Worm (Caenorhabditis elegans): ENCODE data around the gene T22G5.1.
A peak's percentile ranks its signal among the peaks of the same experiment; 100 is the strongest.

Gene T22G5.1

ce11 chrV:13880163-13880562 is 3.5 kb downstream of the T22G5.1 start:
- peak; percentile 19 for TF ChIP-seq dpl-1 (GFP tag; optimal IDR thresholded peaks at IDR 0.05)
- no peak for TF ChIP-seq Y75B8A.6 (GFP tag; IDR thresholded peaks at IDR 0.05)
- peak; percentile 1 for TF ChIP-seq dve-1 (tag; optimal IDR thresholded peaks at IDR 0.05; ENCODE audit: insufficient read depth)
- TF ChIP-seq daf-16 (GFP tag; optimal IDR thresholded peaks at IDR 0.05): no peak
- TF ChIP-seq daf-16 (tag; optimal IDR thresholded peaks at IDR 0.05): peak; percentile 22
- TF ChIP-seq nhr-6 (tag; optimal IDR thresholded peaks at IDR 0.05): peak; percentile 20
- no peak for TF ChIP-seq aha-1 (tag)
- TF ChIP-seq unc-39 (tag; optimal IDR thresholded peaks at IDR 0.05): no peak
- no peak for TF ChIP-seq daf-8 (GFP tag; IDR thresholded peaks at IDR 0.05)
- peak; percentile 30 for TF ChIP-seq hlh-30 (tag; optimal IDR thresholded peaks at IDR 0.05; ENCODE audit: insufficient read depth)
- peak; percentile 2 for TF ChIP-seq nhr-28 (tag; optimal IDR thresholded peaks at IDR 0.05)

DNA sequence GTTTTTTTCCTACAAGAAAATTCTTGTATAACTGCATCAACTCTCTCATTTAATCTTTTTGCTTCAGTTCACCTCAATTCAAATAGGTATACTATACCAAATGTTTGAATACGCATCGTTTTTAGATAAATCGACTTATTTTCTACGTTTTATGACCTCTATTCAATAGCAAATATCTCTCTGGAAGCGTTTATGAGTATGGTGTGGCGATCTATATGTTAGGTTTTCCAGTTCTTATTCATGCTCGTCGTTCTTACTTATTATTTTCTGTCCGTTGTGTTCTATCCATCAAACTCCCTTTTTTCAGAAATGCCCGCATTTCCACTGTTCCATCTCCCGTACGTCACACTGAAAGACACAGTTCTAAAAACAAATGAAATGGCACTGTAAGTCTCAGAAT is 4.0 kb downstream of the T22G5.1 start, which contains the start of gene T22G5.3:
TSS of gene T22G5.3 (plus strand) at position 301 of the 400 bp plus-strand sequence.
- TF ChIP-seq nhr-28 (tag; optimal IDR thresholded peaks at IDR 0.05) (no peak), Y5F2A.4 (GFP tag; optimal IDR thresholded peaks at IDR 0.05) (no peak), F26F4.8 (GFP tag; conservative IDR thresholded peaks at IDR 0.05) (no peak), lin-1 (GFP tag; IDR thresholded peaks at IDR 0.05) (no peak), sdz-12 (GFP tag; optimal IDR thresholded peaks at IDR 0.05) (no peak), skn-1 (tag; optimal IDR thresholded peaks at IDR 0.05) (no peak), ces-1 (GFP tag; optimal IDR thresholded peaks at IDR 0.05) (no peak), ceh-62 (tag; optimal IDR thresholded peaks at IDR 0.05) (no peak), duxl-1 (tag; optimal IDR thresholded peaks at IDR 0.05; ENCODE audit: poor library complexity) (no peak), mxl-2 (GFP tag; conservative IDR thresholded peaks at IDR 0.05) (no peak), dve-1 (tag; optimal IDR thresholded peaks at IDR 0.05; ENCODE audit: insufficient read depth) (no peak), mdt-29 (GFP tag; IDR thresholded peaks at IDR 0.05) (no peak), zag-1 (tag; optimal IDR thresholded peaks at IDR 0.05) (no peak), lin-29 (GFP tag; IDR thresholded peaks at IDR 0.05) (no peak), T20F7.1 (GFP tag; optimal IDR thresholded peaks at IDR 0.05) (no peak), set-16 (GFP tag; IDR thresholded peaks at IDR 0.05) (no peak), mes-2 (tag; optimal IDR thresholded peaks at IDR 0.05; ENCODE audit: poor library complexity, severe bottlenecking) (no peak), rbr-2 (tag; optimal IDR thresholded peaks at IDR 0.05) (no peak), ztf-7 (tag; optimal IDR thresholded peaks at IDR 0.05) (no peak)

DNA sequence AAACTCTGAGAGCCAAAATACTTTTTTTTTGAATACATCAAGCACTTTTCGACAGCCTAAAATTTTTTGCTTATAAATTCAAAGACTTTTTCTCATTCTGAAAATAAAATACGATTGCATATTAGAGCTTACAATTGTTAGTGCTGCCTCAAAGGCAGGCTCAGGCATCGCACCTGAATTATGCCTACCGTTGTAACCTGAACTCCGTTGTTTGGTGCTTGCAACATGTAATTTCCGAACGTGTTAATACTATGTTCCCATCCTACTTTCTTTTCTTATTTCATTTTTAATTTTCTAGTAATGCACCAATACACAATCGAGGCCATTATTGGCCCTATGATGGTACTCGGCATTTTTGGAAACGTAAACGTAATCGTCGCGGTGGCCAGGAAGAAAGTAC is 10.7 kb downstream of the T22G5.1 start, which contains the start of gene srsx-19:
TSS of gene srsx-19 (plus strand) at position 301 of the 400 bp plus-strand sequence.
- TF ChIP-seq nhr-102 (tag; optimal IDR thresholded peaks at IDR 0.05): no peak
- peak; percentile 16 for TF ChIP-seq aha-1 (tag)

ce11 chrV:13889516-13889915 is 12.9 kb downstream of the T22G5.1 start, which contains the start of gene spp-12:
spp-12 (plus strand) TSS chrV:13889816.
- TF ChIP-seq php-3 (GFP tag; IDR thresholded peaks at IDR 0.05): no peak
- no peak for TF ChIP-seq lin-15B (tag; optimal IDR thresholded peaks at IDR 0.05)

- TF ChIP-seq Y75B8A.6 (GFP tag; IDR thresholded peaks at IDR 0.05): no peak
- no peak for TF ChIP-seq lim-7 (GFP tag; IDR thresholded peaks at IDR 0.05)
- no peak for TF ChIP-seq mes-2 (tag; optimal IDR thresholded peaks at IDR 0.05; ENCODE audit: poor library complexity, severe bottlenecking)
- TF ChIP-seq nhr-42 (GFP tag; IDR thresholded peaks at IDR 0.05): no peak
- TF ChIP-seq tra-1 (GFP tag; IDR thresholded peaks at IDR 0.05): no peak
- no peak for TF ChIP-seq D1046.2 (GFP tag; IDR thresholded peaks at IDR 0.05)
- no peak for TF ChIP-seq skn-1 (tag; optimal IDR thresholded peaks at IDR 0.05)
- TF ChIP-seq hmg-1.1 (GFP tag; IDR thresholded peaks at IDR 0.05): no peak
- TF ChIP-seq set-16 (GFP tag; IDR thresholded peaks at IDR 0.05): no peak
Observed at ce11 chrV:13890473-13890872, 13.8 kb downstream of the T22G5.1 start, which contains the start of gene lbp-8. lbp-8 (plus strand) TSS chrV:13890773.

Measured in whole organism, L4 larva.